Worm (Caenorhabditis elegans) whole organism, L4/young adult: Measurements from ENCODE around the gene W07G4.7.

Experiments
- W03F9.2 ChIP-seq: fragments of 150-350 bp; optimal IDR thresholded peaks from 2 replicates; lab custom pipeline; 2014; ENCODE audit warnings: missing biosample characterization, missing genetic modification characterization
- him-1 ChIP-seq: sonication (generic microtip); optimal IDR thresholded peaks from 2 replicates; lab custom pipeline; 2016; ENCODE audit warnings: missing genotype, missing genetic modification reagents, missing genetic modification characterization, missing compliant biosample characterization

- TF ChIP-seq W03F9.2 (tag; lab: Kevin White, UChicago) (no peak), him-1 (no peak)
Measured at ce11 chrV:13020638-13021037, 13.9 kb downstream of the W07G4.7 start.
